Worm (Caenorhabditis elegans): ENCODE data around the gene ZK813.1.

DNA sequence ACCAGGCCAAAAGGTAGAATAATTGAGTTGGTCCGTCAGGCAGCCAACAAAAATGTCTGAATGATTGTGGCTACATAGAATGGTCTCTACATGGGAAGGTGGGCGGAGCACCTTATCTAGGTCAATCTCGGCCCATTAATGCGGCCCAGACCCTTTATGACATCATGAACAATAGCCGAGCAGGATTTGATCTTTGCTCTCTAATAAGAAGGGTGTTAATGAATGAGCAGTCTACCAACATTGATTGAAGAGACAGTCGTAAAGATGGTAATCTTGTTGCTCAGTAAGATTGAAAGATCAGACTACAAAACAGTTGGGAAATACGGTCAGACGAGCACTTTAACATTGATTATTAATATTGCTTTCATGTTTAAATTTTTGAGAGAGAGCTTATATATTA lies 45.7 kb upstream of the ZK813.1 start:
- TF ChIP-seq nhr-11 (tag; optimal IDR thresholded peaks at IDR 0.05) (no peak), snpc-4 (tag; optimal IDR thresholded peaks at IDR 0.05) (no peak), mdl-1 (tag; optimal IDR thresholded peaks at IDR 0.05) (no peak), nhr-25 (tag; optimal IDR thresholded peaks at IDR 0.05) (no peak), alr-1 (tag; optimal IDR thresholded peaks at IDR 0.05) (no peak), egl-27 (tag; optimal IDR thresholded peaks at IDR 0.05) (no peak)

All from whole organism, L2 larva.